Worm (Caenorhabditis elegans): ENCODE results near the gene mrps-23.
A peak's percentile ranks its signal among the peaks of the same experiment; 100 is the strongest.

The mrps-23 gene

ce11 chrIII:9488027-9488426, 35.4 kb downstream of the mrps-23 start:
- no peak for TF ChIP-seq drap-1 (GFP tag; optimal IDR thresholded peaks at IDR 0.05)
- TF ChIP-seq mab-5 (tag; optimal IDR thresholded peaks at IDR 0.05): no peak
- TF ChIP-seq M03D4.4 (tag; optimal IDR thresholded peaks at IDR 0.05): no peak
- TF ChIP-seq lin-32 (GFP tag; optimal IDR thresholded peaks at IDR 0.05): no peak

ce11 chrIII:9487454-9487853, 36.0 kb downstream of the mrps-23 start:
- TF ChIP-seq hlh-1 (tag; optimal IDR thresholded peaks at IDR 0.05) (no peak), lin-13 (tag; optimal IDR thresholded peaks at IDR 0.05) (no peak), cnd-1 (tag; optimal IDR thresholded peaks at IDR 0.05) (no peak), sptf-1 (tag; optimal IDR thresholded peaks at IDR 0.05) (no peak)

- no peak for TF ChIP-seq mls-2 (tag; optimal IDR thresholded peaks at IDR 0.05)
- no peak for TF ChIP-seq nhr-28 (tag; optimal IDR thresholded peaks at IDR 0.05)
- no peak for TF ChIP-seq unc-62 (GFP tag; optimal IDR thresholded peaks at IDR 0.05)
- TF ChIP-seq blmp-1 (tag; optimal IDR thresholded peaks at IDR 0.05): no peak
- TF ChIP-seq lin-13 (tag; optimal IDR thresholded peaks at IDR 0.05): no peak
- no peak for TF ChIP-seq sem-2 (GFP tag; optimal IDR thresholded peaks at IDR 0.05)
Measured at ce11 chrIII:9485373-9485772, 38.1 kb downstream of the mrps-23 start, which contains the start of gene bre-3. TSS of gene bre-3 (minus strand) at chrIII:9485473.

ce11 chrIII:9483716-9484115, 39.8 kb downstream of the mrps-23 start:
- TF ChIP-seq unc-62 (GFP tag; optimal IDR thresholded peaks at IDR 0.05): peak; percentile 20
- peak; percentile 36 for TF ChIP-seq ces-1 (GFP tag; optimal IDR thresholded peaks at IDR 0.05)
- TF ChIP-seq hlh-1 (tag; optimal IDR thresholded peaks at IDR 0.05): peak; percentile 76
- TF ChIP-seq mab-5 (tag; optimal IDR thresholded peaks at IDR 0.05): peak; percentile 29
- TF ChIP-seq cnd-1 (tag; optimal IDR thresholded peaks at IDR 0.05): peak; percentile 19
- no peak for TF ChIP-seq nhr-28 (tag; optimal IDR thresholded peaks at IDR 0.05)

ce11 chrIII:9482423-9482993, 41.0 kb downstream of the mrps-23 start:
- TF ChIP-seq elt-1 (tag; optimal IDR thresholded peaks at IDR 0.05; ENCODE audit: borderline replicate concordance, insufficient read depth) (no peak), unc-62 (GFP tag; optimal IDR thresholded peaks at IDR 0.05) (no peak), snpc-4 (tag; optimal IDR thresholded peaks at IDR 0.05) (no peak), ceh-39 (tag; optimal IDR thresholded peaks at IDR 0.05) (no peak), bed-3 (GFP tag; optimal IDR thresholded peaks at IDR 0.05) (no peak), lin-13 (tag; optimal IDR thresholded peaks at IDR 0.05) (no peak), ces-1 (GFP tag; optimal IDR thresholded peaks at IDR 0.05) (no peak), nhr-28 (tag; optimal IDR thresholded peaks at IDR 0.05) (no peak), pha-4 (tag; optimal IDR thresholded peaks at IDR 0.05) (no peak), unc-39 (tag; optimal IDR thresholded peaks at IDR 0.05) (no peak), unc-120 (tag; optimal IDR thresholded peaks at IDR 0.05; ENCODE audit: poor library complexity, severe bottlenecking) (no peak), mep-1 (tag; optimal IDR thresholded peaks at IDR 0.05) (no peak), sem-2 (GFP tag; optimal IDR thresholded peaks at IDR 0.05) (no peak), lsy-2 (tag; optimal IDR thresholded peaks at IDR 0.05) (no peak), elt-3 (tag; optimal IDR thresholded peaks at IDR 0.05) (no peak), drap-1 (GFP tag; optimal IDR thresholded peaks at IDR 0.05) (no peak), tbx-8 (GFP tag; optimal IDR thresholded peaks at IDR 0.05) (no peak), nhr-76 (tag; optimal IDR thresholded peaks at IDR 0.05) (no peak), M03D4.4 (tag; optimal IDR thresholded peaks at IDR 0.05) (no peak), ceh-83 (GFP tag; optimal IDR thresholded peaks at IDR 0.05) (no peak)

- no peak for TF ChIP-seq bed-3 (GFP tag; optimal IDR thresholded peaks at IDR 0.05)
- no peak for TF ChIP-seq nhr-237 (tag; optimal IDR thresholded peaks at IDR 0.05)
- TF ChIP-seq drap-1 (GFP tag; optimal IDR thresholded peaks at IDR 0.05): no peak
- TF ChIP-seq nhr-76 (tag; optimal IDR thresholded peaks at IDR 0.05): no peak
- no peak for TF ChIP-seq unc-120 (tag; optimal IDR thresholded peaks at IDR 0.05; ENCODE audit: poor library complexity, severe bottlenecking)
- no peak for TF ChIP-seq unc-39 (tag; optimal IDR thresholded peaks at IDR 0.05)
- no peak for TF ChIP-seq elt-3 (tag; optimal IDR thresholded peaks at IDR 0.05)
- TF ChIP-seq ceh-39 (tag; optimal IDR thresholded peaks at IDR 0.05): no peak
- TF ChIP-seq hlh-1 (tag; optimal IDR thresholded peaks at IDR 0.05): no peak
- no peak for TF ChIP-seq nhr-2 (tag; optimal IDR thresholded peaks at IDR 0.05)
- no peak for TF ChIP-seq ces-1 (GFP tag; optimal IDR thresholded peaks at IDR 0.05)
- TF ChIP-seq blmp-1 (tag; optimal IDR thresholded peaks at IDR 0.05): no peak
- TF ChIP-seq flh-1 (GFP tag; optimal IDR thresholded peaks at IDR 0.05): no peak
- no peak for TF ChIP-seq ztf-11 (tag; optimal IDR thresholded peaks at IDR 0.05)
- TF ChIP-seq unc-62 (GFP tag; optimal IDR thresholded peaks at IDR 0.05): no peak
- no peak for TF ChIP-seq ceh-83 (GFP tag; optimal IDR thresholded peaks at IDR 0.05)
Measured at ce11 chrIII:9476564-9476963, 46.9 kb downstream of the mrps-23 start.
